Worm (Caenorhabditis elegans) whole organism, midembryonic: ENCODE results near the gene acl-7.

Experiments used
- T22C8.4 ChIP-seq: fragments of 200-800 bp; sonication (Bioruptor generic); IDR thresholded peaks from 2 replicates; pipeline ENCODE4 v1.3.6; 2022; ENCODE audit warnings: missing genetic modification characterization, missing compliant biosample characterization
- cog-1 ChIP-seq: sonication (generic microtip); optimal IDR thresholded peaks from 2 replicates; lab custom pipeline; 2016; ENCODE audit warnings: missing genetic modification characterization, missing compliant biosample characterization
- flt-1 ChIP-seq: fragments of 200-800 bp; sonication (Bioruptor generic); IDR thresholded peaks from 2 replicates; pipeline ENCODE4 v1.3.6; 2022; ENCODE audit warnings: missing genetic modification characterization, missing compliant biosample characterization
- klf-2 ChIP-seq: fragments of 200-800 bp; sonication (Bioruptor generic); conservative IDR thresholded peaks from 2 replicates; pipeline ENCODE4 v1.3.6; 2022; ENCODE audit warnings: missing genetic modification reagents, missing genetic modification characterization, missing compliant biosample characterization
- ref-1 ChIP-seq: fragments of 200-800 bp; sonication (Bioruptor generic); conservative IDR thresholded peaks from 2 replicates; pipeline ENCODE4 v1.3.6; 2022; ENCODE audit warnings: missing genetic modification reagents, missing genetic modification characterization, missing compliant biosample characterization
- ztf-23 ChIP-seq: fragments of 200-800 bp; sonication (Bioruptor generic); IDR thresholded peaks from 2 replicates; pipeline ENCODE4 v1.3.6; 2022; ENCODE audit warnings: missing genetic modification reagents, missing genetic modification characterization, missing compliant biosample characterization
- ztf-29 ChIP-seq: fragments of 200-800 bp; sonication (Bioruptor generic); IDR thresholded peaks from 2 replicates; pipeline ENCODE4 v1.3.6; 2022; ENCODE audit warnings: missing genetic modification reagents, missing genetic modification characterization, missing compliant biosample characterization

Gene acl-7

ce11 chrII:12766443-12767188, 49.6 kb downstream of the acl-7 start:
- TF ChIP-seq ztf-23 (no peak), T22C8.4 (GFP tag; lab: Robert Waterston, UW) (peak; percentile 60)

- TF ChIP-seq flt-1 (no peak), klf-2 (no peak), ref-1 (GFP tag; lab: Robert Waterston, UW) (no peak), ztf-29 (GFP tag; lab: Robert Waterston, UW) (no peak), cog-1 (tag; lab: Kevin White, UChicago) (no peak)
Measured at ce11 chrII:12764476-12764875, 51.8 kb downstream of the acl-7 start.
